Worm (Caenorhabditis elegans): ENCODE results near the gene clec-5.
A peak's percentile ranks its signal among the peaks of the same experiment; 100 is the strongest.

Gene clec-5

ce11 chrIII:4879445-4879844, 4.0 kb downstream of the clec-5 start, which contains the start of gene C35D10.1:
TSS of gene C35D10.1 (plus strand) at chrIII:4879745.
- TF ChIP-seq efl-1 (optimal IDR thresholded peaks at IDR 0.05) (no peak), efl-1 (GFP tag; optimal IDR thresholded peaks at IDR 0.05 in 1 of 2) (peak in 1 of 2 experiments; percentile 74), Y116A8C.19 (tag; optimal IDR thresholded peaks at IDR 0.05; ENCODE audit: borderline replicate concordance) (no peak), nhr-19 (GFP tag; conservative IDR thresholded peaks at IDR 0.05) (no peak), ets-5 (GFP tag; IDR thresholded peaks at IDR 0.05) (no peak), sptf-1 (tag; optimal IDR thresholded peaks at IDR 0.05) (no peak), rnt-1 (tag; optimal IDR thresholded peaks at IDR 0.05) (no peak)

ce11 chrIII:4878281-4878680, 5.1 kb downstream of the clec-5 start, which contains the start of the genes tost-1 and arx-6:
TSS of gene tost-1 (minus strand) at chrIII:4878311.
TSS of gene arx-6 (plus strand) at chrIII:4878658.
- TF ChIP-seq pag-3 (tag; optimal IDR thresholded peaks at IDR 0.05; ENCODE audit: borderline replicate concordance, insufficient read depth) (no peak), C04F5.9 (tag; optimal IDR thresholded peaks at IDR 0.05) (peak; percentile 5), snu-23 (GFP tag; optimal IDR thresholded peaks at IDR 0.05) (peak; percentile 62), fkh-10 (GFP tag; optimal IDR thresholded peaks at IDR 0.05) (no peak), mef-2 (tag; optimal IDR thresholded peaks at IDR 0.05) (no peak), lin-15B (tag; optimal IDR thresholded peaks at IDR 0.05) (peak; percentile 51), isw-1 (GFP tag; IDR thresholded peaks at IDR 0.05) (no peak), ceh-63 (GFP tag; optimal IDR thresholded peaks at IDR 0.05) (no peak), nhr-19 (GFP tag; conservative IDR thresholded peaks at IDR 0.05) (peak; percentile 20; the same call in 1 of the 2 replicates), irx-1 (tag; optimal IDR thresholded peaks at IDR 0.05) (no peak), lir-3 (tag; optimal IDR thresholded peaks at IDR 0.05; ENCODE audit: poor library complexity) (no peak), fkh-4 (tag; optimal IDR thresholded peaks at IDR 0.05; ENCODE audit: borderline replicate concordance) (no peak), unc-130 (tag; optimal IDR thresholded peaks at IDR 0.05) (no peak), nhr-11 (tag; optimal IDR thresholded peaks at IDR 0.05) (no peak), nhr-47 (tag; optimal IDR thresholded peaks at IDR 0.05) (peak; percentile 48), pax-3 (tag; optimal IDR thresholded peaks at IDR 0.05) (no peak), nhr-77 (tag; optimal IDR thresholded peaks at IDR 0.05) (no peak), hpl-2 (GFP tag; optimal IDR thresholded peaks at IDR 0.05) (no peak), elt-3 (tag; optimal IDR thresholded peaks at IDR 0.05) (no peak), C34B4.2 (tag; optimal IDR thresholded peaks at IDR 0.05) (no peak), unc-30 (tag; optimal IDR thresholded peaks at IDR 0.05) (no peak), swsn-7 (tag; optimal IDR thresholded peaks at IDR 0.05) (peak; percentile 23), pqm-1 (tag; optimal IDR thresholded peaks at IDR 0.05) (no peak), grh-1 (GFP tag; IDR thresholded peaks at IDR 0.05) (no peak), nhr-20 (tag; optimal IDR thresholded peaks at IDR 0.05) (peak; percentile 36), nhr-71 (tag; optimal IDR thresholded peaks at IDR 0.05) (peak; percentile 51), F16B12.6 (tag; optimal IDR thresholded peaks at IDR 0.05) (peak; percentile 4), mdl-1 (tag; optimal IDR thresholded peaks at IDR 0.05) (no peak), ama-1 (optimal IDR thresholded peaks at IDR 0.05) (no peak), xbp-1 (tag; optimal IDR thresholded peaks at IDR 0.05) (peak; percentile 36), nhr-12 (tag; optimal IDR thresholded peaks at IDR 0.05) (no peak), egl-13 (tag; optimal IDR thresholded peaks at IDR 0.05) (no peak), snpc-4 (tag; optimal IDR thresholded peaks at IDR 0.05) (no peak), lin-35 (GFP tag; optimal IDR thresholded peaks at IDR 0.05) (peak; percentile 85 to 94), blmp-1 (tag; optimal IDR thresholded peaks at IDR 0.05) (peak; percentile 46), Y116A8C.19 (tag; optimal IDR thresholded peaks at IDR 0.05; ENCODE audit: borderline replicate concordance) (no peak), tbx-2 (tag; optimal IDR thresholded peaks at IDR 0.05) (peak; percentile 27), elt-2 (tag; optimal IDR thresholded peaks at IDR 0.05) (no peak), hlh-17 (GFP tag; optimal IDR thresholded peaks at IDR 0.05; ENCODE audit: borderline replicate concordance) (no peak), sox-4 (tag; optimal IDR thresholded peaks at IDR 0.05) (no peak), nhr-85 (tag) (no peak), dpl-1 (GFP tag; optimal IDR thresholded peaks at IDR 0.05) (peak; percentile 84 to 92 (median 89)), rnt-1 (tag; optimal IDR thresholded peaks at IDR 0.05) (peak; percentile 41), ces-1 (GFP tag; optimal IDR thresholded peaks at IDR 0.05) (no peak), mep-1 (tag; optimal IDR thresholded peaks at IDR 0.05) (peak; percentile 39), unc-98 (GFP tag; IDR thresholded peaks at IDR 0.05) (no peak), ceh-90 (tag; optimal IDR thresholded peaks at IDR 0.05) (no peak)

All from whole organism, L1 larva.